Fruit fly (Drosophila melanogaster): Measurements from ENCODE around the gene eIF3e.
A peak's percentile ranks its signal among the peaks of the same experiment; 100 is the strongest.

eIF3e gene

DNA sequence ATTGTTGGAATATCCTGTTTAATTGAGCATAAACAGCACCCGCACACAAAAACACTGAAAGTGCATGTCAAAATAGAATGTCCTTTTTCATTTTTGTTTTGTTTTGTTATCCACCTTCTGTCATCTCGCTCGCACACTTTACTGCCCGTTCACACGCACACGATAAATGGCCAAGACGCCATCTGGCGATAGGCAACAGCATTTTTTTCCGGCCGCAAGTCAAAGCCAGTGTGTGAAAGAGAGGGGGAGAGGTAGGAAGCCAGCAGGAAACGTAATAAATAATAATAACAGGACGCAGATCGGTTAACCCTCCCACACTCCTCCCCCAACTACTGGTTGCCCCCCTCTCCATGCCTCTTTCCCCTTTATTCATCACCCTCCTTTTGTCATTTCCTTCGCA lies 16.9 kb downstream of the eIF3e start (continued):
- TF ChIP-seq so (GFP tag; IDR thresholded peaks at IDR 0.05) (peak; percentile 50; the same call in 1 of the 3 replicates), Fer1 (GFP tag; optimal IDR thresholded peaks at IDR 0.05) (peak; percentile 43), Ada2b (GFP tag; IDR thresholded peaks at IDR 0.05) (peak; percentile 7; the same call in 1 of the 2 replicates), Hey (tag; optimal IDR thresholded peaks at IDR 0.05) (peak; percentile 48), CG15479 (GFP tag; optimal IDR thresholded peaks at IDR 0.05) (peak; percentile 2), klu (GFP tag; IDR thresholded peaks at IDR 0.05) (no peak), chinmo (GFP tag; IDR thresholded peaks at IDR 0.05; ENCODE audit: partially characterized antibody) (0 out of 4 replicates have a peak, but pooled peaks have one; percentile 67), CG4707 (GFP tag; optimal IDR thresholded peaks at IDR 0.05) (peak; percentile 68), CG8359 (GFP tag; optimal IDR thresholded peaks at IDR 0.05; ENCODE audit: borderline replicate concordance) (peak; percentile 52), Kr (GFP tag; optimal IDR thresholded peaks at IDR 0.05) (peak; percentile 75), CG7963 (GFP tag; IDR thresholded peaks at IDR 0.05; ENCODE audit: partially characterized antibody) (no peak), zfh1 (GFP tag; IDR thresholded peaks at IDR 0.05) (0 out of 3 replicates have a peak, but pooled peaks have one; percentile 30), ind (GFP tag; optimal IDR thresholded peaks at IDR 0.05) (peak; percentile 6), CG10431 (GFP tag; optimal IDR thresholded peaks at IDR 0.05) (peak; percentile 34), CG31388 (GFP tag; optimal IDR thresholded peaks at IDR 0.05) (no peak), sob (GFP tag; IDR thresholded peaks at IDR 0.05) (0 out of 2 replicates have a peak, but pooled peaks have one; percentile 17), fd102C (GFP tag; optimal IDR thresholded peaks at IDR 0.05) (peak; percentile 46), CG34422 (GFP tag; IDR thresholded peaks at IDR 0.05) (peak; percentile 47; the same call in 2 of the 3 replicates), odd (GFP tag; optimal IDR thresholded peaks at IDR 0.05) (peak; percentile 14), tgo (GFP tag; IDR thresholded peaks at IDR 0.05) (peak; percentile 35; the same call in 1 of the 3 replicates), CG1603 (tag; optimal IDR thresholded peaks at IDR 0.05) (peak; percentile 41), CG6813 (GFP tag; optimal IDR thresholded peaks at IDR 0.05) (peak; percentile 52), sna (GFP tag; IDR thresholded peaks at IDR 0.05; ENCODE audit: partially characterized antibody) (no peak), CG2875 (GFP tag; optimal IDR thresholded peaks at IDR 0.05) (peak; percentile 3), cg (GFP tag; optimal IDR thresholded peaks at IDR 0.05) (no peak), NFAT (GFP tag; IDR thresholded peaks at IDR 0.05) (peak; percentile 42; the same call in 1 of the 2 replicates), Dll (GFP tag; IDR thresholded peaks at IDR 0.05; ENCODE audit: partially characterized antibody) (no peak), Taf1 (GFP tag; IDR thresholded peaks at IDR 0.05) (no peak), kah (GFP tag; optimal IDR thresholded peaks at IDR 0.05) (peak; percentile 49), CG17385 (GFP tag; optimal IDR thresholded peaks at IDR 0.05) (peak; percentile 32), CG10979 (tag; optimal IDR thresholded peaks at IDR 0.05) (peak; percentile 73), ash1 (GFP tag; optimal IDR thresholded peaks at IDR 0.05) (peak; percentile 45), CG31441 (GFP tag; IDR thresholded peaks at IDR 0.05) (peak; percentile 8; the same call in 1 of the 2 replicates), CG2129 (GFP tag; IDR thresholded peaks at IDR 0.05; ENCODE audit: partially characterized antibody) (no peak), lab (GFP tag; optimal IDR thresholded peaks at IDR 0.05) (peak; percentile 58), cad (GFP tag; optimal IDR thresholded peaks at IDR 0.05) (peak; percentile 9), CG16863 (GFP tag; optimal IDR thresholded peaks at IDR 0.05) (peak; percentile 41), nom (GFP tag; optimal IDR thresholded peaks at IDR 0.05) (peak; percentile 74), ci (GFP tag; IDR thresholded peaks at IDR 0.05) (peak; percentile 79), vvl (GFP tag; IDR thresholded peaks at IDR 0.05) (peak; percentile 63; the same call in 1 of the 2 replicates), trem (tag; optimal IDR thresholded peaks at IDR 0.05) (peak; percentile 6), CG2199 (GFP tag; IDR thresholded peaks at IDR 0.05) (peak; percentile 94), Lpt (GFP tag; optimal IDR thresholded peaks at IDR 0.05) (peak; percentile 38), CG11723 (GFP tag; optimal IDR thresholded peaks at IDR 0.05) (peak; percentile 17), CG4360 (GFP tag; IDR thresholded peaks at IDR 0.05) (0 out of 2 replicates have a peak, but pooled peaks have one; percentile 29), ham (GFP tag; IDR thresholded peaks at IDR 0.05) (no peak), zen (tag; optimal IDR thresholded peaks at IDR 0.05) (peak; percentile 85), CG12071 (GFP tag; optimal IDR thresholded peaks at IDR 0.05) (peak; percentile 58), Camta (GFP tag; optimal IDR thresholded peaks at IDR 0.05) (no peak)
